Fruit fly (Drosophila melanogaster) whole organism, embryonic: ENCODE data around the gene Arc42.
A peak's percentile ranks its signal among the peaks of the same experiment; 100 is the strongest.

Experiments
- B-H1 ChIP-seq: fragments of 200-800 bp; sonication (Bioruptor generic); IDR thresholded peaks from 3 replicates; pipeline ENCODE4 v1.3.6; 2022; ENCODE audit warnings: missing biosample characterization, missing genetic modification characterization
- B-H2 ChIP-seq: fragments of 200-800 bp; sonication (Bioruptor generic); optimal IDR thresholded peaks from 2 replicates; lab custom pipeline; 2018; ENCODE audit warnings: missing biosample characterization, mild to moderate bottlenecking, missing genetic modification characterization
- CG10979 ChIP-seq: fragments of 200-800 bp; sonication (Bioruptor generic); optimal IDR thresholded peaks from 2 replicates; lab custom pipeline; 2018; ENCODE audit warnings: missing biosample characterization, mild to moderate bottlenecking, missing genetic modification characterization, moderate library complexity
- CG12391 ChIP-seq: fragments of 200-800 bp; sonication (Bioruptor generic); optimal IDR thresholded peaks from 3 replicates; lab custom pipeline; 2018; ENCODE audit warnings: missing biosample characterization, mild to moderate bottlenecking, missing genetic modification characterization, moderate library complexity
- CG12659 ChIP-seq: fragments of 200-800 bp; sonication (Bioruptor generic); optimal IDR thresholded peaks from 3 replicates; lab custom pipeline; 2017; ENCODE audit warnings: mild to moderate bottlenecking, missing biosample characterization, missing genetic modification reagents, missing genetic modification characterization
- CG14014 ChIP-seq: fragments of 200-800 bp; sonication (Bioruptor generic); IDR thresholded peaks from 2 replicates; pipeline ENCODE4 v1.3.6; 2022; ENCODE audit warnings: missing biosample characterization, missing genetic modification characterization
- CG14441 ChIP-seq: fragments of 200-800 bp; sonication (Bioruptor generic); IDR thresholded peaks from 2 replicates; pipeline ENCODE4 v1.3.6; 2022; ENCODE audit warnings: missing biosample characterization, missing genetic modification characterization
- CG15011 ChIP-seq: fragments of 200-800 bp; sonication (Bioruptor generic); optimal IDR thresholded peaks from 3 replicates; lab custom pipeline; 2018; ENCODE audit warnings: missing biosample characterization, mild to moderate bottlenecking, missing genetic modification characterization
- CG1603 ChIP-seq: fragments of 200-800 bp; sonication (Bioruptor generic); optimal IDR thresholded peaks from 2 replicates; lab custom pipeline; 2019; ENCODE audit warnings: missing biosample characterization, mild to moderate bottlenecking, missing genetic modification characterization, moderate library complexity
- CG16813 ChIP-seq: fragments of 200-800 bp; sonication (Bioruptor generic); IDR thresholded peaks from 3 replicates; pipeline ENCODE4 v1.3.6; 2022; ENCODE audit warnings: missing biosample characterization, missing genetic modification characterization; ENCODE audit not compliant: partially characterized antibody
- CG17186 ChIP-seq: fragments of 200-800 bp; sonication (Bioruptor generic); optimal IDR thresholded peaks from 3 replicates; lab custom pipeline; 2017; ENCODE audit warnings: missing biosample characterization, missing genetic modification reagents, missing genetic modification characterization
- CG17361 ChIP-seq: fragments of 200-800 bp; sonication (Bioruptor generic); IDR thresholded peaks from 3 replicates; pipeline ENCODE4 v1.3.6; 2022; ENCODE audit warnings: missing biosample characterization, missing genetic modification characterization
- CG17385 ChIP-seq: fragments of 200-800 bp; sonication (Bioruptor generic); optimal IDR thresholded peaks from 3 replicates; lab custom pipeline; 2018; ENCODE audit warnings: missing biosample characterization, mild to moderate bottlenecking, missing genetic modification characterization
- CG17912 ChIP-seq: fragments of 200-800 bp; sonication (Bioruptor generic); optimal IDR thresholded peaks from 2 replicates; lab custom pipeline; 2018; ENCODE audit warnings: missing biosample characterization, mild to moderate bottlenecking, missing genetic modification characterization
- CG18262 ChIP-seq: fragments of 200-800 bp; optimal IDR thresholded peaks from 3 replicates; lab custom pipeline; 2019; ENCODE audit warnings: missing biosample characterization, mild to moderate bottlenecking, missing genetic modification characterization, moderate library complexity
- CG2116 ChIP-seq: fragments of 200-800 bp; sonication (Bioruptor generic); optimal IDR thresholded peaks from 3 replicates; lab custom pipeline; 2018; ENCODE audit warnings: missing biosample characterization, mild to moderate bottlenecking, missing genetic modification characterization
- CG31365 ChIP-seq: fragments of 200-800 bp; sonication (Bioruptor generic); optimal IDR thresholded peaks from 2 replicates; lab custom pipeline; 2018; ENCODE audit warnings: missing biosample characterization, mild to moderate bottlenecking, missing genetic modification characterization
- CG32767 ChIP-seq: fragments of 200-800 bp; sonication (Bioruptor generic); IDR thresholded peaks from 2 replicates; pipeline ENCODE4 v1.3.6; 2022; ENCODE audit warnings: missing biosample characterization, missing genetic modification characterization
- CG3281 ChIP-seq: fragments of 200-800 bp; sonication (Bioruptor generic); optimal IDR thresholded peaks from 3 replicates; lab custom pipeline; 2017; ENCODE audit warnings: missing biosample characterization, mild to moderate bottlenecking, missing genetic modification characterization
- CG3726 ChIP-seq: fragments of 200-800 bp; sonication (Bioruptor generic); IDR thresholded peaks from 3 replicates; pipeline ENCODE4, ENCODE4 v1.3.6; 2022; ENCODE audit warnings: missing biosample characterization, missing genetic modification characterization
- CG5953 ChIP-seq: fragments of 200-800 bp; sonication (Bioruptor generic); IDR thresholded peaks from 2 replicates; pipeline ENCODE4 v1.3.6; 2022; ENCODE audit warnings: missing biosample characterization, missing genetic modification characterization
- CG6272 ChIP-seq: fragments of 200-800 bp; sonication (Bioruptor generic); IDR thresholded peaks from 2 replicates; pipeline ENCODE4 v1.3.6; 2022; ENCODE audit warnings: missing biosample characterization, missing genetic modification characterization
- CG7556 ChIP-seq: fragments of 200-800 bp; sonication (Bioruptor generic); optimal IDR thresholded peaks from 2 replicates; lab custom pipeline; 2017; ENCODE audit warnings: missing biosample characterization, mild to moderate bottlenecking, missing genetic modification characterization
- CG8359 ChIP-seq: fragments of 200-800 bp; sonication (Bioruptor generic); optimal IDR thresholded peaks from 2 replicates; lab custom pipeline; 2017; ENCODE audit warnings: missing biosample characterization, mild to moderate bottlenecking, missing genetic modification characterization, borderline replicate concordance
- CG9932 ChIP-seq: fragments of 200-800 bp; sonication (Bioruptor generic); IDR thresholded peaks from 2 replicates; pipeline ENCODE4 v1.3.6; 2022; ENCODE audit warnings: missing biosample characterization, missing genetic modification characterization
- Chrac-16 ChIP-seq: fragments of 200-800 bp; sonication (Bioruptor generic); optimal IDR thresholded peaks from 3 replicates; lab custom pipeline; 2016; ENCODE audit warnings: missing biosample characterization, missing genetic modification characterization
- Dp ChIP-seq: fragments of 200-800 bp; sonication (Bioruptor generic); optimal IDR thresholded peaks from 2 replicates; lab custom pipeline; 2018; ENCODE audit warnings: missing biosample characterization, mild to moderate bottlenecking, missing genetic modification characterization, moderate library complexity
- Fer2 ChIP-seq: fragments of 200-800 bp; sonication (Bioruptor generic); optimal IDR thresholded peaks from 2 replicates; lab custom pipeline; 2018; ENCODE audit warnings: missing biosample characterization, mild to moderate bottlenecking, missing genetic modification characterization, moderate library complexity
- HLHmδ ChIP-seq: fragments of 200-800 bp; sonication (Bioruptor generic); optimal IDR thresholded peaks from 2 replicates; lab custom pipeline; 2018; ENCODE audit warnings: missing biosample characterization, mild to moderate bottlenecking, missing genetic modification characterization, moderate library complexity
- Hand ChIP-seq: fragments of 200-800 bp; sonication (Bioruptor generic); optimal IDR thresholded peaks from 2 replicates; lab custom pipeline; 2017; ENCODE audit warnings: mild to moderate bottlenecking, missing biosample characterization, missing genetic modification reagents, missing genetic modification characterization
- HmgZ ChIP-seq: fragments of 200-800 bp; sonication (Bioruptor generic); optimal IDR thresholded peaks from 2 replicates; lab custom pipeline; 2018; ENCODE audit warnings: missing biosample characterization, mild to moderate bottlenecking, missing genetic modification characterization
- Hr39 ChIP-seq: fragments of >200 bp; optimal IDR thresholded peaks from 2 replicates; lab custom pipeline; 2017
- Lpt ChIP-seq: fragments of >200 bp; optimal IDR thresholded peaks from 2 replicates; lab custom pipeline; 2018; ENCODE audit warnings: missing biosample characterization, missing genetic modification characterization
- MESR4 ChIP-seq: fragments of 200-800 bp; sonication (Bioruptor generic); optimal IDR thresholded peaks from 2 replicates; lab custom pipeline; 2018; ENCODE audit warnings: missing biosample characterization, mild to moderate bottlenecking, missing genetic modification characterization, moderate library complexity
- Med ChIP-seq: fragments of 200-800 bp; sonication (Bioruptor generic); peaks from one replicate; lab custom pipeline; 2016; ENCODE audit warnings: missing biosample characterization, missing genetic modification characterization, mild to moderate bottlenecking, inconsistent platforms, moderate library complexity
- Meics ChIP-seq: fragments of 200-800 bp; sonication (Bioruptor generic); optimal IDR thresholded peaks from 2 replicates; lab custom pipeline; 2017; ENCODE audit warnings: missing biosample characterization, mild to moderate bottlenecking, missing genetic modification characterization
- Neu2 ChIP-seq: fragments of 200-800 bp; sonication (Bioruptor generic); optimal IDR thresholded peaks from 3 replicates; lab custom pipeline; 2016; ENCODE audit warnings: missing biosample characterization, missing genetic modification characterization, borderline replicate concordance
- caup ChIP-seq: fragments of 200-800 bp; sonication (Bioruptor generic); optimal IDR thresholded peaks from 3 replicates; lab custom pipeline; 2017; ENCODE audit warnings: missing biosample characterization, mild to moderate bottlenecking, missing genetic modification characterization, moderate library complexity; ENCODE audit not compliant: severe bottlenecking
- crc ChIP-seq: fragments of 200-800 bp; sonication (Bioruptor generic); optimal IDR thresholded peaks from 2 replicates; lab custom pipeline; 2016; ENCODE audit warnings: missing biosample characterization, missing genetic modification characterization
- dmrt99B ChIP-seq: fragments of 200-800 bp; sonication (Bioruptor generic); optimal IDR thresholded peaks from 2 replicates; lab custom pipeline; 2018; ENCODE audit warnings: missing biosample characterization, mild to moderate bottlenecking, missing genetic modification characterization, moderate library complexity
- eyg ChIP-seq: fragments of 200-800 bp; sonication (Bioruptor generic); optimal IDR thresholded peaks from 3 replicates; lab custom pipeline; 2016; ENCODE audit warnings: missing biosample characterization, missing genetic modification characterization
- gsb ChIP-seq: fragments of 200-800 bp; sonication (Bioruptor generic); IDR thresholded peaks from 2 replicates; pipeline ENCODE4 v1.3.6; 2022; ENCODE audit warnings: missing biosample characterization, missing genetic modification characterization
- gsb-n ChIP-seq: fragments of 200-800 bp; sonication (Bioruptor generic); optimal IDR thresholded peaks from 3 replicates; lab custom pipeline; 2018; ENCODE audit warnings: missing biosample characterization, mild to moderate bottlenecking, missing genetic modification characterization
- ind ChIP-seq: fragments of 200-800 bp; sonication (Bioruptor generic); optimal IDR thresholded peaks from 3 replicates; lab custom pipeline; 2016; ENCODE audit warnings: missing biosample characterization, missing genetic modification characterization
- mam ChIP-seq: fragments of 200-800 bp; sonication (Bioruptor generic); optimal IDR thresholded peaks from 3 replicates; lab custom pipeline; 2016; ENCODE audit warnings: missing biosample characterization, missing genetic modification characterization
- nerfin-2 ChIP-seq: fragments of 200-800 bp; sonication (Bioruptor generic); IDR thresholded peaks from 2 replicates; pipeline ENCODE4 v1.3.6; 2022; ENCODE audit warnings: missing biosample characterization, missing genetic modification characterization; ENCODE audit not compliant: partially characterized antibody
- org-1 ChIP-seq: fragments of 200-800 bp; sonication (Bioruptor generic); optimal IDR thresholded peaks from 2 replicates; lab custom pipeline; 2017; ENCODE audit warnings: missing biosample characterization, missing genetic modification characterization
- p53 ChIP-seq: fragments of 200-800 bp; sonication (Bioruptor generic); optimal IDR thresholded peaks from 2 replicates; lab custom pipeline; 2016; ENCODE audit warnings: missing biosample characterization, missing genetic modification characterization
- tio ChIP-seq: fragments of 200-800 bp; sonication (Bioruptor generic); optimal IDR thresholded peaks from 2 replicates; lab custom pipeline; 2017; ENCODE audit warnings: missing biosample characterization, missing genetic modification characterization, inconsistent platforms
- z ChIP-seq: fragments of 200-800 bp; sonication (Bioruptor generic); IDR thresholded peaks from 3 replicates; pipeline ENCODE4 v1.3.6; 2022; ENCODE audit warnings: missing biosample characterization, missing genetic modification characterization

The Arc42 gene

dm6 chr3R:19890340-19890998 lies 12.9 kb downstream of the Arc42 start, which contains the start of gene CG4733 (continued):
- TF ChIP-seq CG3726 (GFP tag; lab: Robert Waterston, UW) (no peak), caup (GFP tag; lab: Kevin White, UChicago) (no peak), mam (no peak), crc (GFP tag; lab: Kevin White, UChicago) (no peak), Neu2 (GFP tag; lab: Kevin White, UChicago) (no peak), HmgZ (tag; lab: Kevin White, UChicago) (no peak), gsb-n (tag; lab: Kevin White, UChicago) (no peak), Hand (GFP tag; lab: Kevin White, UChicago) (no peak), Fer2 (no peak), CG8359 (no peak), CG17385 (GFP tag; lab: Kevin White, UChicago) (no peak), CG17186 (no peak), gsb (GFP tag; lab: Robert Waterston, UW) (no peak), HLHmδ (GFP tag; lab: Kevin White, UChicago) (peak; percentile 45), Chrac-16 (GFP tag; lab: Kevin White, UChicago) (peak; percentile 1), CG10979 (tag; lab: Kevin White, UChicago) (no peak), eyg (GFP tag; lab: Kevin White, UChicago) (no peak), MESR4 (GFP tag; lab: Kevin White, UChicago) (no peak), CG15011 (GFP tag; lab: Kevin White, UChicago) (no peak), Hr39 (lab: Kevin White, UChicago) (no peak), ind (no peak), CG16813 (GFP tag; lab: Robert Waterston, UW) (no peak), CG14441 (GFP tag; lab: Robert Waterston, UW) (no peak), CG3281 (GFP tag; lab: Kevin White, UChicago) (peak; percentile 7), nerfin-2 (GFP tag; lab: Robert Waterston, UW) (no peak), Lpt (GFP tag; lab: Kevin White, UChicago) (no peak), CG32767 (GFP tag; lab: Robert Waterston, UW) (no peak), dmrt99B (tag; lab: Kevin White, UChicago) (peak; percentile 0), z (GFP tag; lab: Robert Waterston, UW) (peak; percentile 15; the same call in 1 of the 3 replicates), CG12391 (tag; lab: Kevin White, UChicago) (peak; percentile 18), Med (GFP tag; lab: Kevin White, UChicago) (peak; percentile 36), CG1603 (no peak), CG17912 (GFP tag; lab: Kevin White, UChicago) (no peak), CG6272 (GFP tag; lab: Robert Waterston, UW) (no peak), CG18262 (tag; lab: Kevin White, UChicago) (peak; percentile 43), tio (no peak), Meics (peak; percentile 27), org-1 (GFP tag; lab: Kevin White, UChicago) (no peak), B-H1 (GFP tag; lab: Robert Waterston, UW) (no peak), CG31365 (tag; lab: Kevin White, UChicago) (no peak), Dp (no peak), CG7556 (GFP tag; lab: Kevin White, UChicago) (peak; percentile 18), CG17361 (GFP tag; lab: Robert Waterston, UW) (no peak), CG9932 (GFP tag; lab: Robert Waterston, UW) (0 out of 2 replicates have a peak, but pooled peaks have one; percentile 11), B-H2 (GFP tag; lab: Kevin White, UChicago) (no peak), CG2116 (GFP tag; lab: Kevin White, UChicago) (no peak), p53 (GFP tag; lab: Kevin White, UChicago) (no peak), CG5953 (GFP tag; lab: Robert Waterston, UW) (no peak), CG12659 (GFP tag; lab: Kevin White, UChicago) (peak; percentile 31), CG14014 (GFP tag; lab: Robert Waterston, UW) (no peak)
